Worm (Caenorhabditis elegans) whole organism, midembryonic: ENCODE data around the gene Y17G9B.2.

ENCODE experiments used
- T22C8.4 ChIP-seq: fragments of 200-800 bp; sonication (Bioruptor generic); IDR thresholded peaks from 2 replicates; pipeline ENCODE4 v1.3.6; 2022; ENCODE audit warnings: missing genetic modification characterization, missing compliant biosample characterization
- cog-1 ChIP-seq: sonication (generic microtip); optimal IDR thresholded peaks from 2 replicates; lab custom pipeline; 2016; ENCODE audit warnings: missing genetic modification characterization, missing compliant biosample characterization
- flt-1 ChIP-seq: fragments of 200-800 bp; sonication (Bioruptor generic); IDR thresholded peaks from 2 replicates; pipeline ENCODE4 v1.3.6; 2022; ENCODE audit warnings: missing genetic modification characterization, missing compliant biosample characterization
- klf-2 ChIP-seq: fragments of 200-800 bp; sonication (Bioruptor generic); conservative IDR thresholded peaks from 2 replicates; pipeline ENCODE4 v1.3.6; 2022; ENCODE audit warnings: missing genetic modification reagents, missing genetic modification characterization, missing compliant biosample characterization
- med-1 ChIP-seq: sonication (generic microtip); optimal IDR thresholded peaks from 2 replicates; lab custom pipeline; 2017; ENCODE audit warnings: missing genetic modification characterization, mild to moderate bottlenecking, missing compliant biosample characterization, antibody characterized with exemption, missing genetic modification reagents; ENCODE audit not compliant: insufficient read depth
- ref-1 ChIP-seq: fragments of 200-800 bp; sonication (Bioruptor generic); conservative IDR thresholded peaks from 2 replicates; pipeline ENCODE4 v1.3.6; 2022; ENCODE audit warnings: missing genetic modification reagents, missing genetic modification characterization, missing compliant biosample characterization
- tab-1 ChIP-seq: fragments of 200-800 bp; sonication (Bioruptor generic); IDR thresholded peaks from 2 replicates; pipeline ENCODE4 v1.3.6; 2022; ENCODE audit warnings: missing genetic modification characterization, missing compliant biosample characterization
- ztf-23 ChIP-seq: fragments of 200-800 bp; sonication (Bioruptor generic); IDR thresholded peaks from 2 replicates; pipeline ENCODE4 v1.3.6; 2022; ENCODE audit warnings: missing genetic modification reagents, missing genetic modification characterization, missing compliant biosample characterization
- ztf-29 ChIP-seq: fragments of 200-800 bp; sonication (Bioruptor generic); IDR thresholded peaks from 2 replicates; pipeline ENCODE4 v1.3.6; 2022; ENCODE audit warnings: missing genetic modification reagents, missing genetic modification characterization, missing compliant biosample characterization

Y17G9B.2 gene

DNA sequence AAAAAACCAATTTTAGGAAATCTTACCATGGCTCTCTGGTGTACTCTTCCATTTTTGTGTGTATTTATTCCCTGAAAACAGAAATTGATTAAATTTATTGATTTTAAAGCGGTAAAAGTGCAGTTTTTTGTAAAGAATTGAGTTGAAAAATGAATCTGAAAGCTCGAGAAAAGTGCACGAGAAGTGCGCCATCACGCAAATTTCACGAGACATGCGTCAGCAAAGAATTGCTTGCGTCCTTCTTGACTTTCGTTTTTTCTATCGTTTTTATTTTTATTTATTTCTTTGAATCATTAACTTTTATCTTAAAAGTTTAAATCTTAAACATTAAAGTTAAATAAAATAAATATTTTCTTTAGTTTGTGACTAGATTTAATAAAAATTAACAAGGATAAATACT is 18.5 kb upstream of the Y17G9B.2 start, which contains the start of gene timm-17B.1:
TSS of gene timm-17B.1 (minus strand) at position 71 of the 400 bp plus-strand sequence.
- TF ChIP-seq med-1 (GFP tag; lab: Kevin White, UChicago) (no peak), klf-2 (no peak), T22C8.4 (no peak), tab-1 (GFP tag; lab: Robert Waterston, UW) (no peak), ztf-23 (GFP tag; lab: Robert Waterston, UW) (no peak), flt-1 (GFP tag; lab: Robert Waterston, UW) (no peak), cog-1 (tag; lab: Kevin White, UChicago) (no peak), ref-1 (GFP tag; lab: Robert Waterston, UW) (no peak), ztf-29 (GFP tag; lab: Robert Waterston, UW) (no peak)

DNA sequence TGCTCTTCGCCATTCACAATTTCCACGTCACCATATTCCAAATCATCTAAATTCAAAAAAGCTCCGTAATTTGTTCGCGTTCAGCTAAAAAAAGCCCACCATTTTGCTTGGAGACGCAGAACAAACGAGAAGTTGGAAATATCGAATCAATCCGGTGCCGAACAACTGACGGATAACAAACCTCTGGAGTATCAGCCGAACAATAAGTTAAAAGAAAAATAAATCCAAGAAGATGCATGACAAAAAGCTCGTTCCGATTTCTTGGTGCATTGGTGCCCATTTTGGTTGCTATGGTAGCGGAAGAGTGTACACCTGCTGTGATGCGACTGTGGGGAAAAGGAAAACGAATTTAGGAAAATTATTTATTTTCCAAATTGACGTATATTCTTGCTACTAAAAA is 16.4 kb upstream of the Y17G9B.2 start, which contains the start of gene tctn-1:
TSS of gene tctn-1 (minus strand) at position 280 of the 400 bp plus-strand sequence.
- TF ChIP-seq tab-1 (GFP tag; lab: Robert Waterston, UW) (no peak), cog-1 (tag; lab: Kevin White, UChicago) (no peak), klf-2 (no peak), med-1 (GFP tag; lab: Kevin White, UChicago) (no peak), ref-1 (GFP tag; lab: Robert Waterston, UW) (no peak), flt-1 (GFP tag; lab: Robert Waterston, UW) (no peak), T22C8.4 (no peak), ztf-23 (GFP tag; lab: Robert Waterston, UW) (no peak), ztf-29 (GFP tag; lab: Robert Waterston, UW) (no peak)

DNA sequence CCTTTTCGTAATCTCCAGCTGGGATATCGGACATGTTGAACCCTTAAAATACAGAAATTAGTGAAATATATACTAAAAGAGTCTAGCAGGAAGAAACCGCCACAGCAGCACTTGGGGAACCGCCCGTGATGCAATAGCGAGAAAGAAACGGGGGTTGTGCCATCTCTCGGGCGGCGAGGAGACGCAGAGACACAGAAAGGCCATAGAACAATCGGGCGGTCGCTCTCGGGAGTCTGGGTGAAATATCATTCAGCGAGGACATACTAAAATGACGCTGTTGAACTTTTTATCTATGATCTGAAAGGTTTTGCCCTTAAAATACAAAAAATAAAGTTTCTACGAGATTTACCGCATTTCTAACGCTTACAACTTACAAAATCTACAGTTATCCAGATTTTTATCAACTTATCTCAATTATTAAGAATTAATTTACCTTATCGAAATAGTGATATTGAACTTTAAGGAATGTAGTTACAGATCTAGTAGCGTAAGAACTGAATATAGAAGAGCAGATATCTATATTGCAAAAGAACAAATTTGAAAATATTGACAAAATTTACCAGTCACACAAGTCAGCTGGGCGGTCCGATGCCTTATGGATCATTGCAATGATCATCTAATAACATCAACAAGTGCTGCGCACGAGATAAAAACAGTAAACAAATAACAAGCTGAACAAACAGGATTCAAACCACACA is 15.4 kb upstream of the Y17G9B.2 start, which contains the start of gene cyc-2.1:
TSS of gene cyc-2.1 (minus strand) at position 605 of the 698 bp plus-strand sequence.
- TF ChIP-seq ztf-23 (GFP tag; lab: Robert Waterston, UW), result 0 out of 2 replicates have a peak, but pooled peaks have one; percentile 46
- TF ChIP-seq tab-1 (GFP tag; lab: Robert Waterston, UW), result no peak
- TF ChIP-seq klf-2, result no peak
- TF ChIP-seq med-1 (GFP tag; lab: Kevin White, UChicago), result no peak
- no peak for TF ChIP-seq T22C8.4
- 0 out of 2 replicates have a peak, but pooled peaks have one; percentile 58 for TF ChIP-seq flt-1 (GFP tag; lab: Robert Waterston, UW)

DNA sequence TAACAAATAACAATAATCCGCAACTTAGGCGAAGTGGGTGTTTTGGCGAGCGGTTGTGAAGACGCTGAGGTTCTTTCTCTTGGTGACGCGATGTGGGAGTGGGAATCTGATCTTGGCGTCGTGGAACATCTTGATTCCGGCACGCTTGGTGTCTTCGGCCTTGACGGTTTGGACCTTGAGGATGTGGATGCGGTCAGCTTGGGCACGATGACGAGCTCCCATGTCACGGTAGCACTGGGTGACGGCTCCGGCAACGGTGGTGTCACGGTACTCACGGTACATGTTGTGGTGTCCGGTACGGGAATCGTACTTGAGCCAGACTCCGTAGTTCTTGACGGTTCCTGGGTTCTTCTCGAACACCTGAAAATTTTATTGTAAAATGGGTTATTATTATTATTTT is 14.8 kb upstream of the Y17G9B.2 start:
- TF ChIP-seq flt-1 (GFP tag; lab: Robert Waterston, UW), result peak; percentile 56; the same call in 1 of the 2 replicates
- TF ChIP-seq med-1 (GFP tag; lab: Kevin White, UChicago), result no peak
- 0 out of 2 replicates have a peak, but pooled peaks have one; percentile 30 for TF ChIP-seq ztf-23 (GFP tag; lab: Robert Waterston, UW)

DNA sequence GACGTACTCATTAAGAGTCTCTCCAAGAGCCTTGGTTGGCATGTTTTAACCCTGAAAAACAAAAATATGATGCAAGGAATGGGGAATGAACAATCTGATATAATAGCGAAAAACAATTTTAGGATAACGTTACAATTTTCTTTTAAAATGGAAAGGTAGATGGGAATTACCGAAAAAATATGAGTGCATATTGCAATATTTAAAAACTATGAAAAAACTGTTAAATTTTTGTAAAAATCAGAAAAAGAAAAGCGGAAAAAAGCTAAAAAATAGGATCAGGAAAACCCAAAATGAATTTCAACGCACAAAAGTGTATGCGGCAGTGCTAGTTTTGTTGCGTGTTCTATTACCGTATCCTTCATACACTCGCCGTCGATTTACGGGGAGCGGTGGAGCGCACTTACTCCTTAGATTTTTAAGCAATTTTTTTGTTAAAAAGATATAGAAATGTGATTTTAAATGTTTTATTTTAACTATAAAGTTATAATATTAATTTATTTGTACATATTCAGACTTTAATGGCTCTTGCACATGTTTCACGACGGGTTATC is 14.1 kb upstream of the Y17G9B.2 start, which contains the start of the genes rpl-20 and Y17G9B.5:
TSS of gene rpl-20 (minus strand) at position 51 of the 551 bp plus-strand sequence.
TSS of gene Y17G9B.5 (plus strand) at position 513 of the 551 bp plus-strand sequence.
- TF ChIP-seq klf-2 (peak; percentile 41; the same call in 1 of the 2 replicates), ztf-29 (GFP tag; lab: Robert Waterston, UW) (peak; percentile 85), flt-1 (GFP tag; lab: Robert Waterston, UW) (peak; percentile 94), T22C8.4 (peak; percentile 75), med-1 (GFP tag; lab: Kevin White, UChicago) (peak; percentile 36), cog-1 (tag; lab: Kevin White, UChicago) (peak; percentile 99), ref-1 (GFP tag; lab: Robert Waterston, UW) (0 out of 2 replicates have a peak, but pooled peaks have one; percentile 31), ztf-23 (GFP tag; lab: Robert Waterston, UW) (peak; percentile 95), tab-1 (GFP tag; lab: Robert Waterston, UW) (peak; percentile 58; the same call in 1 of the 2 replicates)

DNA sequence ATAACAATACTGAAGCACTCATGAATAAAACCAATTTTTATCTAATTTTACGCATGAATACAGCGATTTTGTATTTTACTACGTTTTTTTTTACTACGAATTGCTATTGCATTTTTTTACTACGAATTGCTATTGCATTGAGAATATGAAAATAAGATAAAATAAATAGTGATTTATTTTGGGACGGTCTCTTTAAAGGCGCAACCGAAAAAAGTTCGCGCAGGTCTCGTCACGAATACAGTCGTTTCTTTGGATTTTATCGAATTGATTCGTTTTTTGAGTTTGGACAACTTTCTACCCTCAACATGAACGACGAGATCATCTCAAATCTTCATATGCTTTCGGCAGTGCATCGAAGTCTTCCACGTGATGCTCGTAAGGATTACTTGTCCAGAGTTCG is 12.1 kb upstream of the Y17G9B.2 start, which contains the start of gene Y17G9B.4:
TSS of gene Y17G9B.4 (plus strand) at position 306 of the 400 bp plus-strand sequence.
- TF ChIP-seq ref-1 (GFP tag; lab: Robert Waterston, UW), result no peak
- no peak for TF ChIP-seq klf-2
- no peak for TF ChIP-seq med-1 (GFP tag; lab: Kevin White, UChicago)
- no peak for TF ChIP-seq ztf-23 (GFP tag; lab: Robert Waterston, UW)
- no peak for TF ChIP-seq flt-1 (GFP tag; lab: Robert Waterston, UW)

DNA sequence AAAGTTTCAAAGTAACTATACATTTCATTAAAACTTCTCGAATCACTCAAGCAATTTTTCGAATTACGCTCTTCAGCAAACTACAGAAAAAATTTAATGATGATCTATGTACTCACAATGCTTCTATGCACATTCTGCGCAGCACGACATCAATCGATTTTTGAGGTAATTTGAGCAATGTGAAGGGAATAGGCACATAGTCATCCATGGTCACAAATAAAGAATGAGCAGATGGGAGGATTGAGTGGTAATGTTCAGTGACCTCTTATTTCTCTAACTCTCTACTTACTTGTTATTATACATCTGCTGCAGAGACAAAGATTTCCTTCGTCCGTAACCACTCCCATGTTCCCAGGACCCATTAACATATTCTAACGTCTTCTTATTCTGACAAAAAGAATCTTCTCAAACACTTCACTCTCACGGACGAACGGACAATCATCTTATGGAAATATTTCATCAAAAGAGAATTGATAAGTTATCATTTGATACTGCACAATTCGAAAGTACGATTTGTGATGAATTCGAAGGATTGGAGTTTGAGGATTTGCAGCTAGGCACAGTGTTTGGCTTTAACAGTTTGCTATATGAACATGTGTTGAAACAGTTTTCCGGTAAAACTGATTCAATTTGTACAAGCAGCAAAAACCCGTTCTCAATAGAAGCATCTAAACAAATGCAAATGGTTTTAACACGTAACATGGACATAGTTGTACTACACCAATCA is 7.9 kb upstream of the Y17G9B.2 start, which contains the start of the genes fbxb-77 and Y17G9B.11:
TSS of gene fbxb-77 (minus strand) at position 229 of the 727 bp plus-strand sequence.
TSS of gene Y17G9B.11 (plus strand) at position 677 of the 727 bp plus-strand sequence.
- TF ChIP-seq klf-2 (no peak), tab-1 (GFP tag; lab: Robert Waterston, UW) (no peak), ztf-23 (GFP tag; lab: Robert Waterston, UW) (no peak), ref-1 (GFP tag; lab: Robert Waterston, UW) (no peak), med-1 (GFP tag; lab: Kevin White, UChicago) (no peak), T22C8.4 (no peak), ztf-29 (GFP tag; lab: Robert Waterston, UW) (no peak), flt-1 (GFP tag; lab: Robert Waterston, UW) (no peak), cog-1 (tag; lab: Kevin White, UChicago) (no peak)

DNA sequence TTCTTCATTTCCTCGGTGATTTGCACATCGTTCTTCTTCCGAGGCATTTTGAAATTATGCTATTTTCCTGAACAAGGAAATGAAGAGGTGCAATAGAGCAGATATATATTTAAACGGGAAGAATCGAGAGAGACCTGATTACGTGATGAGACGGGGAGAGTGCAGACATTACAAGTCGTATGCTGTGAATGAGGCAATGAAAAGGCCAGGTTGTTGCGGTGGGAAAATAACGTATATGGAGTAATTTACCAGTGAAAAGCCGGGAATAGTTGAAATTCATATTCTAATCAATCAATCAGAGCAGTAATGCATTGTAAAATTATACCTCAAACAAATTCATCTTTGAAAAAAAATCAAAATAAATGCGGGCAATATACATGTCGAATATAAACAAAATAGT is 5.3 kb upstream of the Y17G9B.2 start, which contains the start of gene Y17G9B.8:
TSS of gene Y17G9B.8 (minus strand) at position 182 of the 400 bp plus-strand sequence.
- no peak for TF ChIP-seq klf-2
- TF ChIP-seq T22C8.4, result no peak
- TF ChIP-seq ztf-23 (GFP tag; lab: Robert Waterston, UW), result no peak
